Worm (Caenorhabditis elegans) whole organism, L1 larva: ENCODE data around the gene C17C3.1.
A peak's percentile ranks its signal among the peaks of the same experiment; 100 is the strongest.

Experiments
- aly-2 ChIP-seq: fragments of 150-350 bp; optimal IDR thresholded peaks from 2 replicates; lab custom pipeline; 2014; ENCODE audit warnings: missing biosample characterization, missing genetic modification characterization
- ceh-8 ChIP-seq: fragments of 200-800 bp; sonication (Bioruptor generic); optimal IDR thresholded peaks from 2 replicates; lab custom pipeline; 2018; ENCODE audit warnings: mild to moderate bottlenecking, missing genetic modification characterization, moderate library complexity, missing compliant biosample characterization
- ceh-82 ChIP-seq, 3 experiments: fragments of 150-350 bp in 1 of 3; sonication (generic microtip) in 2 of 3; optimal IDR thresholded peaks; 2 replicates each; lab custom pipeline; 2014 to 2017; ENCODE audit warnings: missing biosample characterization in 3 of 3, missing genetic modification characterization in 3 of 3
- dpl-1 ChIP-seq, 3 experiments: fragments of 150-350 bp in 2 of 3; sonication (generic microtip) in 1 of 3; optimal IDR thresholded peaks; 2 replicates each; lab custom pipeline; 2014 to 2017; ENCODE audit warnings: missing biosample characterization in 3 of 3, missing genetic modification characterization in 3 of 3, missing genetic modification reagents in 3 of 3
- dsc-1 ChIP-seq: sonication (generic microtip); optimal IDR thresholded peaks from 2 replicates; lab custom pipeline; 2016; ENCODE audit warnings: mild to moderate bottlenecking, missing genetic modification characterization, missing compliant biosample characterization
- fos-1 ChIP-seq: fragments of 150-350 bp; optimal IDR thresholded peaks from 2 replicates; lab custom pipeline; 2014; ENCODE audit warnings: missing biosample characterization, missing genetic modification characterization
- lin-39 ChIP-seq: fragments of 150-350 bp; optimal IDR thresholded peaks from 2 replicates; lab custom pipeline; 2014; ENCODE audit warnings: missing biosample characterization, missing genetic modification reagents, missing genetic modification characterization
- nhr-11 ChIP-seq: fragments of 150-350 bp; optimal IDR thresholded peaks from 2 replicates; lab custom pipeline; 2014; ENCODE audit warnings: missing biosample characterization, missing genetic modification characterization
- unc-62 ChIP-seq: fragments of 150-350 bp; optimal IDR thresholded peaks from 2 replicates; lab custom pipeline; 2014; ENCODE audit warnings: missing biosample characterization, missing genetic modification reagents, missing genetic modification characterization
- zag-1 ChIP-seq: fragments of 150-350 bp; optimal IDR thresholded peaks from 2 replicates; lab custom pipeline; 2014; ENCODE audit warnings: missing biosample characterization, missing genetic modification characterization

DNA sequence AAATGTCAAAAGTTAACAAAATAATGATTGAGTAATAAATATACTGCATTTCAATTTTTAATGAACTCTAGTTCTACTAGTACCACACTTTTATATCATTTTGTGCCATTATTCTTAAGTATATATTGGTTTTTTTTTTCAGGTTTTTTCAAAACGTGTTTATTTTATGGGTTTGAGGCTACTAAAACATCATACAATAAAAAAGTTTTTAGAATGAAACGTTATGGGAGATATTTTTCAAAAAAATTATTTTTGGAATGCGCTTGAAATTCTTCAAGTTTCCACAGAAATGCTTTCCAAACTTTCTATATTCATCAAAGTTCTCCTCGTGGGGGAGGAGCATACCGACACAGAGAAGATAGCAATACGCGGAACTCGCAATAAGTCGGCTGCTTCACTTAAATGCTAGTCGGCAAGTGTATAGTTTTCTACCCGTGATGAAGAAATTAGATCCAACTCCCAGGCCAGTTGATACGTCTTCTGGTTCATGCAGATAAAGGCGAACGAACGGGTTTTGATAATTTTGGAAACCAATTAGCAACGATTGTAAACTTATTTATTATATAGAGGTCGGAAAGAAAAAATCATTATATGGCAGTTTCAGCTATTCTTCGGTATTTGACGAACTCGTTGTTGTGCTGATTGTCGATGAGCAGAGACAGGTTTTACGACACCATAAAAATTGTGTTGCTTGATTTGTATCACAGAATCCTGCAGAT lies 29.1 kb downstream of the C17C3.1 start, which contains the start of gene C17G10.10:
- TF ChIP-seq aly-2, result peak; percentile 78
- TF ChIP-seq nhr-11 (tag; lab: Kevin White, UChicago), result peak; percentile 35
- no peak for TF ChIP-seq ceh-8
- peak; percentile 77 for TF ChIP-seq dsc-1 (tag; lab: Kevin White, UChicago)
- TF ChIP-seq ceh-82 (tag; optimal IDR thresholded peaks at IDR 0.05; lab: Kevin White, UChicago), result peak; percentile 62 to 76 (median 67)
- peak; percentile 65 for TF ChIP-seq fos-1 (tag; lab: Kevin White, UChicago)
- TF ChIP-seq unc-62 (GFP tag; lab: Kevin White, UChicago), result no peak
- no peak for TF ChIP-seq zag-1
- TF ChIP-seq dpl-1 (GFP tag; optimal IDR thresholded peaks at IDR 0.05; lab: Kevin White, UChicago), result peak; percentile 35 to 55 (median 40)
- TF ChIP-seq lin-39 (tag; lab: Kevin White, UChicago), result peak; percentile 68
